Worm (Caenorhabditis elegans) whole organism, young adult: ENCODE data around the gene C18F10.2.

Experiments used
- T07F8.4 ChIP-seq: sonication (generic microtip); optimal IDR thresholded peaks from 2 replicates; lab custom pipeline; 2016; ENCODE audit warnings: mild to moderate bottlenecking, missing genetic modification characterization, moderate library complexity, missing compliant biosample characterization
- T26A5.8 ChIP-seq: sonication (generic microtip); optimal IDR thresholded peaks from 2 replicates; lab custom pipeline; 2016; ENCODE audit warnings: missing genetic modification characterization, missing compliant biosample characterization
- ceh-40 ChIP-seq: fragments of 200-800 bp; sonication (Bioruptor generic); IDR thresholded peaks from 2 replicates; pipeline ENCODE4 v1.3.6; 2022; ENCODE audit warnings: missing genetic modification characterization, missing compliant biosample characterization
- dox-1 ChIP-seq: fragments of 200-800 bp; sonication (Bioruptor generic); IDR thresholded peaks from 2 replicates; pipeline ENCODE4 v1.3.6; 2022; ENCODE audit warnings: missing genetic modification reagents, missing genetic modification characterization, missing compliant biosample characterization
- mcd-1 ChIP-seq: fragments of 200-800 bp; sonication (Bioruptor generic); IDR thresholded peaks from 2 replicates; pipeline ENCODE4 v1.3.6; 2022; ENCODE audit warnings: missing genetic modification reagents, missing genetic modification characterization, missing compliant biosample characterization
- pha-4 ChIP-seq: fragments of 150-350 bp; sonication (generic microtip); optimal IDR thresholded peaks from 2 replicates; lab custom pipeline; 2014; ENCODE audit warnings: missing biosample characterization, missing genetic modification reagents, missing genetic modification characterization
- sdz-38 ChIP-seq: sonication (generic microtip); optimal IDR thresholded peaks from 2 replicates; lab custom pipeline; 2016; ENCODE audit warnings: missing genotype, missing genetic modification characterization, missing compliant biosample characterization
- snpc-4 ChIP-seq, 5 experiments: fragments of 150-350 bp in 1 of 5; sonication (generic microtip) in 4 of 5; optimal IDR thresholded peaks; 2 replicates each; lab custom pipeline; 2014 to 2018; ENCODE audit warnings: missing genetic modification characterization in 5 of 5, missing biosample characterization in 3 of 5, antibody characterized with exemption in 2 of 5, mild to moderate bottlenecking in 2 of 5, missing compliant biosample characterization in 2 of 5, missing genotype in 2 of 5, moderate library complexity in 2 of 5, missing genetic modification reagents in 1 of 5

ce11 chrIII:6307832-6308231 lies 34.9 kb downstream of the C18F10.2 start:
- TF ChIP-seq ceh-40 (GFP tag; lab: Robert Waterston, UW), result no peak
- TF ChIP-seq dox-1 (GFP tag; lab: Robert Waterston, UW), result no peak
- no peak for TF ChIP-seq T07F8.4 (tag; lab: Kevin White, UChicago)
- TF ChIP-seq pha-4 (tag; lab: Kevin White, UChicago), result no peak
- TF ChIP-seq snpc-4 (GFP tag; optimal IDR thresholded peaks at IDR 0.05; lab: Kevin White, UChicago), result no peak
- no peak for TF ChIP-seq snpc-4 (tag; optimal IDR thresholded peaks at IDR 0.05; lab: Kevin White, UChicago)
- no peak for TF ChIP-seq mcd-1 (GFP tag; lab: Robert Waterston, UW)
- no peak for TF ChIP-seq sdz-38 (tag; lab: Kevin White, UChicago)
- no peak for TF ChIP-seq T26A5.8 (tag; lab: Kevin White, UChicago)
